Fruit fly (Drosophila melanogaster) whole organism, embryonic: ENCODE results near the gene idc.

Experiments used
- CG11093 ChIP-seq: fragments of 200-800 bp; sonication (Bioruptor generic); IDR thresholded peaks from 3 replicates; pipeline ENCODE4 v1.3.6; 2022; ENCODE audit warnings: missing biosample characterization, missing genetic modification characterization
- CG31224 ChIP-seq: fragments of 200-800 bp; sonication (Bioruptor generic); IDR thresholded peaks from 2 replicates; pipeline ENCODE4 v1.3.6; 2022; ENCODE audit warnings: missing biosample characterization, missing genetic modification characterization
- CG7963 ChIP-seq: fragments of 200-800 bp; sonication (Bioruptor generic); IDR thresholded peaks from 3 replicates; pipeline ENCODE4 v1.3.6; 2022; ENCODE audit warnings: missing biosample characterization, missing genetic modification characterization; ENCODE audit not compliant: partially characterized antibody
- CG8290 ChIP-seq, 3 experiments: fragments of 200-800 bp; sonication (Bioruptor generic); optimal IDR thresholded peaks; 2 replicates each; lab custom pipeline; 2016 to 2019; ENCODE audit warnings: missing biosample characterization in 3 of 3, missing genetic modification characterization in 3 of 3, mild to moderate bottlenecking in 2 of 3, moderate library complexity in 1 of 3
- Six4 ChIP-seq: fragments of 200-800 bp; sonication (Bioruptor generic); optimal IDR thresholded peaks from 2 replicates; lab custom pipeline; 2016; ENCODE audit warnings: missing biosample characterization, missing genetic modification characterization
- peb ChIP-seq: fragments of 200-800 bp; sonication (Bioruptor generic); IDR thresholded peaks from 2 replicates; pipeline ENCODE4 v1.3.6; 2022; ENCODE audit warnings: missing biosample characterization, missing genetic modification characterization
- scrt ChIP-seq: fragments of 200-800 bp; sonication (Bioruptor generic); optimal IDR thresholded peaks from 2 replicates; lab custom pipeline; 2018; ENCODE audit warnings: missing biosample characterization, mild to moderate bottlenecking, missing genetic modification characterization, moderate library complexity

- TF ChIP-seq peb (GFP tag; lab: Robert Waterston, UW) (peak; percentile 77), CG8290 (GFP tag; optimal IDR thresholded peaks at IDR 0.05; lab: Kevin White, UChicago) (peak; percentile 50), CG8290 (tag; optimal IDR thresholded peaks at IDR 0.05; lab: Kevin White, UChicago) (peak in 1 of 2 experiments; percentile 28), CG7963 (no peak), Six4 (GFP tag; lab: Kevin White, UChicago) (peak; percentile 58), scrt (GFP tag; lab: Kevin White, UChicago) (peak; percentile 57), CG31224 (GFP tag; lab: Robert Waterston, UW) (peak; percentile 62), CG11093 (GFP tag; lab: Robert Waterston, UW) (peak; percentile 77)
These were observed 32.1 kb upstream of the idc start for dm6 chr3R:19999474-19999873.
